Fruit fly (Drosophila melanogaster) Kc167 (cell line): ENCODE measurements around the gene Ifrd1.

Source experiments
- Sin3A ChIP-seq: fragments of >200 bp; optimal IDR thresholded peaks from 2 replicates; lab custom pipeline; 2018; ENCODE audit warnings: missing external identifiers
- h ChIP-seq: fragments of >200 bp; optimal IDR thresholded peaks from 3 replicates; lab custom pipeline; 2018; ENCODE audit warnings: missing external identifiers
- psq ChIP-seq: fragments of >200 bp; optimal IDR thresholded peaks from 2 replicates; lab custom pipeline; 2017; ENCODE audit warnings: missing external identifiers

DNA sequence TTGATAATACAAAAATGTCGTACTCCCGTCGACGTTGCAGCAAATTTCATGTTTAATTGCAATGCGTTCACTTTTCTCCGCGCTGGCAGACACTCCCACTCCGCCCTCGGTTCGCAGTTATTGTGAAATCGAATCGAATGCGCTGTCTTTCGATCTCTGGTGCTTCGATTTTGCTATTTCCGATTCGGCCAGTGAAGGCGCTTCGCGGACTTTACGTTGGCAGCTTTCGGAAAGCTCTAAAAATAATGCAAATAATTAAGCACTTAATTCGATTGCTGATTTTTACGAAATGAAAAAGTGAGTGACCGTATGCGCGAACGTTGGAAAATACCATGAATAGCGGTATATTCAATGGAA lies at the start of gene Ifrd1:
- no peak for TF ChIP-seq psq (lab: Kevin White, UChicago)
- TF ChIP-seq Sin3A (lab: Kevin White, UChicago), result no peak
- TF ChIP-seq h, result no peak
